Fruit fly (Drosophila melanogaster): ENCODE results near the gene Lip1.

Gene Lip1

DNA sequence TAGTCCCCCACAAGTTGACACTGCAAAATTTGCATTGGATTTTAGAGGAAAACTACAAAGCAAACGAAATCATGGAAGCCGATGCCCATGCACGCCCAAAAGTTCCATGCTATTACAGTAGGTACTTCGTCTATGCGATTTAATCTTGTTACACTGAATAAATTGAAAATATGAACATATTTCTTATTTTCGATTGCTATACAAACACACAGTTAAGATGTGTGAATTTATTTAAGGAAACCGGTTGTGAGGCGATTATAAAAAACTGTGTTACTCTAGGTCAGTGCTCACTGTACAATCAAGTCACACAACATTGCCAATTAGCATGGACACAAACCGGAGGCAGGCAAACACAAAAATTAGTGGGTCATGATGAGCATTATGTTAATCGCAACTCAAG is 35.7 kb downstream of the Lip1 start (continued):
- peak; percentile 57 for TF ChIP-seq tup (GFP tag; optimal IDR thresholded peaks at IDR 0.05)
- TF ChIP-seq fd102C (GFP tag; optimal IDR thresholded peaks at IDR 0.05): no peak
- TF ChIP-seq CG17359 (tag; optimal IDR thresholded peaks at IDR 0.05): peak; percentile 82
- peak; percentile 84 for TF ChIP-seq Oli (tag; optimal IDR thresholded peaks at IDR 0.05)
- no peak for TF ChIP-seq CG10565 (GFP tag; optimal IDR thresholded peaks at IDR 0.05)
- TF ChIP-seq CG9727 (GFP tag; optimal IDR thresholded peaks at IDR 0.05): peak; percentile 52
- no peak for TF ChIP-seq CG30020 (tag; optimal IDR thresholded peaks at IDR 0.05)
- peak; percentile 68 for TF ChIP-seq HHEX (GFP tag; optimal IDR thresholded peaks at IDR 0.05)
- TF ChIP-seq sr (GFP tag; IDR thresholded peaks at IDR 0.05): peak; percentile 66; the same call in 1 of the 3 replicates
- TF ChIP-seq CG17385 (GFP tag; optimal IDR thresholded peaks at IDR 0.05): peak; percentile 76
- TF ChIP-seq trem (tag; optimal IDR thresholded peaks at IDR 0.05): peak; percentile 5
- TF ChIP-seq Eip74EF (GFP tag; optimal IDR thresholded peaks at IDR 0.05): peak in 1 of 2 experiments; percentile 72
- peak; percentile 57 for TF ChIP-seq CG12236 (GFP tag; optimal IDR thresholded peaks at IDR 0.05)
- TF ChIP-seq wdn (GFP tag; IDR thresholded peaks at IDR 0.05): peak; percentile 64
- TF ChIP-seq Spps (tag; optimal IDR thresholded peaks at IDR 0.05): no peak
- no peak for TF ChIP-seq CG4328 (GFP tag; optimal IDR thresholded peaks at IDR 0.05)
- peak; percentile 8 for TF ChIP-seq sqz (GFP tag; optimal IDR thresholded peaks at IDR 0.05)
- peak; percentile 86 for TF ChIP-seq esg (GFP tag; conservative IDR thresholded peaks at IDR 0.05)
- no peak for TF ChIP-seq CG17912 (GFP tag; optimal IDR thresholded peaks at IDR 0.05)
- TF ChIP-seq Dad (GFP tag; optimal IDR thresholded peaks at IDR 0.05): peak; percentile 68
- TF ChIP-seq Sin3A (optimal IDR thresholded peaks at IDR 0.05): no peak
- peak; percentile 61 for TF ChIP-seq Ssrp (tag; optimal IDR thresholded peaks at IDR 0.05)
- 0 out of 2 replicates have a peak, but pooled peaks have one; percentile 17 for TF ChIP-seq ham (GFP tag; IDR thresholded peaks at IDR 0.05)
- TF ChIP-seq Bteb2 (GFP tag; optimal IDR thresholded peaks at IDR 0.05): peak; percentile 72
- TF ChIP-seq ato (GFP tag; IDR thresholded peaks at IDR 0.05; ENCODE audit: partially characterized antibody): no peak
- TF ChIP-seq CG7987 (GFP tag; optimal IDR thresholded peaks at IDR 0.05): peak; percentile 57
- TF ChIP-seq CG11247 (GFP tag; IDR thresholded peaks at IDR 0.05): peak; percentile 66
- no peak for TF ChIP-seq CG8359 (GFP tag; optimal IDR thresholded peaks at IDR 0.05; ENCODE audit: borderline replicate concordance)
- TF ChIP-seq CG1792 (GFP tag; optimal IDR thresholded peaks at IDR 0.05): peak; percentile 65
- TF ChIP-seq zfh1 (GFP tag; IDR thresholded peaks at IDR 0.05): peak; percentile 86
- peak; percentile 78 for TF ChIP-seq CG12219 (GFP tag; optimal IDR thresholded peaks at IDR 0.05)
- no peak for TF ChIP-seq CG15073 (GFP tag; optimal IDR thresholded peaks at IDR 0.05)
- TF ChIP-seq CG10979 (tag; optimal IDR thresholded peaks at IDR 0.05): no peak
- TF ChIP-seq CG42726 (GFP tag; IDR thresholded peaks at IDR 0.05; ENCODE audit: partially characterized antibody): no peak
- no peak for TF ChIP-seq pan (optimal IDR thresholded peaks at IDR 0.05)
- peak in 1 of 2 experiments; percentile 93 for TF ChIP-seq pan (GFP tag; optimal IDR thresholded peaks at IDR 0.05 in 1 of 2, IDR thresholded peaks at IDR 0.05 in 1 of 2)
- TF ChIP-seq fd3F (GFP tag; optimal IDR thresholded peaks at IDR 0.05): peak; percentile 77
- TF ChIP-seq tap (tag; optimal IDR thresholded peaks at IDR 0.05): peak; percentile 80
- peak; percentile 87 for TF ChIP-seq Rfx (GFP tag; IDR thresholded peaks at IDR 0.05)
- peak; percentile 48 for TF ChIP-seq Max (GFP tag; optimal IDR thresholded peaks at IDR 0.05)
- TF ChIP-seq usp (GFP tag; optimal IDR thresholded peaks at IDR 0.05): no peak
- TF ChIP-seq abd-A (tag; optimal IDR thresholded peaks at IDR 0.05): no peak
- TF ChIP-seq fd96Cb (tag; optimal IDR thresholded peaks at IDR 0.05): peak; percentile 69
- peak; percentile 67 for TF ChIP-seq CG8089 (GFP tag; optimal IDR thresholded peaks at IDR 0.05)
- TF ChIP-seq CG32532 (GFP tag; IDR thresholded peaks at IDR 0.05): peak; percentile 83
- no peak for TF ChIP-seq toy (GFP tag; IDR thresholded peaks at IDR 0.05)
- no peak for TF ChIP-seq p53 (GFP tag; optimal IDR thresholded peaks at IDR 0.05)
- TF ChIP-seq shn (GFP tag; optimal IDR thresholded peaks at IDR 0.05): peak; percentile 50
- TF ChIP-seq gce (GFP tag; IDR thresholded peaks at IDR 0.05): peak; percentile 77; the same call in 2 of the 3 replicates
- TF ChIP-seq ro (GFP tag; IDR thresholded peaks at IDR 0.05): peak; percentile 75
- peak; percentile 52 for TF ChIP-seq dm (GFP tag; optimal IDR thresholded peaks at IDR 0.05)
